Fruit fly (Drosophila melanogaster) whole organism, embryonic: Measurements from ENCODE around the gene CG9471.

ENCODE experiments used
- CG4328 ChIP-seq: fragments of 200-800 bp; sonication (Bioruptor generic); optimal IDR thresholded peaks from 3 replicates; lab custom pipeline; 2017; ENCODE audit warnings: missing biosample characterization, missing genetic modification reagents, missing genetic modification characterization
- Eip74EF ChIP-seq, 2 experiments: fragments of 200-800 bp in 1 of 2; fragments of >200 bp in 1 of 2; sonication (Bioruptor generic) in 1 of 2; optimal IDR thresholded peaks; 2 replicates each; lab custom pipeline; 2017 to 2019; ENCODE audit warnings: missing biosample characterization in 2 of 2, missing genetic modification characterization in 2 of 2, mild to moderate bottlenecking in 1 of 2, moderate library complexity in 1 of 2
- H15 ChIP-seq: fragments of 200-800 bp; sonication (Bioruptor generic); IDR thresholded peaks from 3 replicates; pipeline ENCODE4 v1.3.6; 2022; ENCODE audit warnings: missing biosample characterization, missing genetic modification characterization
- dimm ChIP-seq: fragments of 200-800 bp; sonication (Bioruptor generic); IDR thresholded peaks from 2 replicates; pipeline ENCODE4 v1.3.6; 2022; ENCODE audit warnings: missing biosample characterization, missing genetic modification characterization

DNA sequence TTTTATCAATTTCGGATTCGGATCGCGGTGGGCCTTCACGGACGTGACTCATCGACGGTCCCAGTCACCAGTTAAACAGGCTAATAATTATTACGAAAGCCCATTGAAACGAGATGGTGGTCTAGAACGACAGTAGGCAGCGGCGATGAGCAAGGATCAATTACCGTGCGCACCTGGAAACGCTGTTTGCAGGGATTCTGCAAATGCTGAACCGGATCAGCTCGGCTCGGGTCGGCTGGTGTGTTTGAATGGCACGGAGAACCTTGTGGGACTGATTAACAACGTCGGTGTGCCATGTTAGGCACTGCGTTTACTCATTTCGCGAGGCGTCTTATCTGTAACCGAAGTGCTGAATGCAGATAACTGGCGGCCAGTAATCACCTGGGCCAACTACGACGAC lies 2.8 kb upstream of the CG9471 start, which contains the start of gene Whamy:
- TF ChIP-seq CG4328 (no peak), dimm (no peak), H15 (no peak), Eip74EF (GFP tag; optimal IDR thresholded peaks at IDR 0.05; lab: Kevin White, UChicago) (no peak)
